Worm (Caenorhabditis elegans): ENCODE results near the gene srh-269.

srh-269 gene

DNA sequence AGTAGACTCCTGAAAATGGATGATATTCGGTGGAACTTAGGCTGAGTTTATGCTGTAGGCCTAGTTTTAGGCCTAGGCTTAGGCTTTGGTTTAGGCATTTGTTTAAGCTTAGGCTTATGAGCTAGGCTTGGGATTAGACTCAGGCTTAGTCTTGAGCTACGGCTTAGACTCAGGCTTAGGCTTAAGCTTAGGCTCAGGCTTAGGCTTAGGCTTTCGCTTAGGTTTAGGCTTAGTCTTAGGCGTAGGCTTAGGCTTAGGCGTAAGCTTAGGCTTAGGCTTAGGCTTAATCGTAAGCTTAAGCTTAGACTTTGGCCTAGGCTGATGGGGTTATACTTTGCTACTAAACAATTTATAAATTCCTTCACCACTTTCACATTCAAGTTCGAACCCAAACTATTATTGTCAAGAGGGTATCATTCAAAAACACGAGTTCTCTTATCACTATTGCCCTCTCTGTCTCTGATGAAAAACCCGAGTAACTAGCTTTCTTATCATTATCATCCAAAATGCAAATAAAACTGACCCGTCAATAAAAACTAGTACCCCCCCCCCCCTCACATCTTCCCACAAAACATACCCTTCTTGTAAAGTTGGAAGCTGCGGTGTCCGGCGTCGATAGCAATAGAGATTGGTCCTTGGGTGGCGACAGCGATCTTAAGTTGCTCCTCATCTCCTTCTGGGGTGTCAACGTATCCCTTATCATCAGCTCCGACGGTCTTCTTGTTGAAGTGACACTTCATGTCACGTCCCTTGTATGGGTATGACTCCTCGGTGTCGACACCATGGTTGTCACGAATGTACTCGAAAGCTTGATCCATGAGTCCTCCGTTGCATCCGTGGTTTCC, 1.3 kb upstream of the srh-269 start (continued):
- TF ChIP-seq snpc-4 (GFP tag; optimal IDR thresholded peaks at IDR 0.05) (no peak), snpc-4 (tag; optimal IDR thresholded peaks at IDR 0.05) (no peak), pbrm-1 (GFP tag; IDR thresholded peaks at IDR 0.05) (0 out of 2 replicates have a peak, but pooled peaks have one; percentile 8), hsf-1 (GFP tag; IDR thresholded peaks at IDR 0.05) (peak; percentile 8; the same call in 1 of the 2 replicates), ceh-58 (GFP tag; IDR thresholded peaks at IDR 0.05) (peak; percentile 1; the same call in 1 of the 2 replicates), zim-3 (tag; optimal IDR thresholded peaks at IDR 0.05) (peak; percentile 6), ZK185.1 (tag; optimal IDR thresholded peaks at IDR 0.05; ENCODE audit: poor library complexity, severe bottlenecking) (peak; percentile 34), pha-4 (tag; optimal IDR thresholded peaks at IDR 0.05) (peak; percentile 53), Y56A3A.18 (GFP tag; IDR thresholded peaks at IDR 0.05) (peak; percentile 40), rec-8 (tag; optimal IDR thresholded peaks at IDR 0.05) (no peak), dox-1 (GFP tag; IDR thresholded peaks at IDR 0.05) (no peak)

DNA sequence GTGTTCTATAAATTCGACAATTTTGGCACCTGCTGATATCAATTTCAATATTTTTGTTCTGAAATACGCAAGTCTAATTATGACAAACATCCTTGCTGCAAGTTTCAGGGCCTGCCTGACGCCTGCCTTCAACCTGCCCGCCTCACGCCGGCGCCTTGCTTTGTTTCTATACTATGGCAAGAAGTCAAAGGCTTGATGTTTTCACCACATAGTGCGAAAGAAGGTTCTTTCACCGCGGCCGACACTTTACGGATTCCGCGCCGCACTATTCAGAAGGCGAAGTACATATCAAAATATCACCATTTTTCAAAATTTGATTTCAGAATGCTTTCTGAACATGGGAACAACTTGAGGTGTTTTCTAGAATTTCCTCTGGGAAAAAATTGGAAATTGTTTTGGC, 2.4 kb downstream of the srh-269 start:
- TF ChIP-seq atf-7 (tag; optimal IDR thresholded peaks at IDR 0.05) (no peak), snpc-4 (GFP tag; optimal IDR thresholded peaks at IDR 0.05) (no peak), snpc-4 (tag; optimal IDR thresholded peaks at IDR 0.05) (peak in 2 of 4 experiments; percentile 31 to 58)

DNA sequence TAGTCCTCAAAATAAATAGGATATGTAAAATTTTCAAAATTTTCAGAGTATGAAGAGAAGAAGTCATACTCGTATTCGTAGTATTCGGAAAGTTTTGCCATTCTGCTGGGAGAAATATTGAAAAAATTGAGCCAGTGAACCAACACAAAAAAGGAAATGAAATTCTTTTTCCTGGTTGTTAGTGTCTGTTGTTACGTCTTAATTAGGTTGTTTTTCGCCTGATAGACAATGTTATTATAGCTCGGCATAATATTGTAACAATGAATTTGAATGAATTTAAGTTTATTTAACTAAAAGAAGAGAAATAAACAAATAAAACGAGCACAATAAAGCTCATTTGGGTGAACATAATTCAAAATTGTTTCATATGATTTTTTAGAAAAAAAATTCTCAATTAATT, 3.4 kb downstream of the srh-269 start, which contains the start of gene srw-73:
Gene srw-73 (minus strand): TSS at position 101 of the 400 bp plus-strand sequence.
- TF ChIP-seq K12H6.12 (tag; optimal IDR thresholded peaks at IDR 0.05) (no peak), Y95B8A.8 (GFP tag; IDR thresholded peaks at IDR 0.05) (no peak), bed-1 (GFP tag; IDR thresholded peaks at IDR 0.05) (no peak), sea-2 (GFP tag; IDR thresholded peaks at IDR 0.05) (no peak), F33H1.4 (GFP tag; IDR thresholded peaks at IDR 0.05) (no peak), pbrm-1 (GFP tag; IDR thresholded peaks at IDR 0.05) (no peak), Y53F4B.3 (GFP tag; IDR thresholded peaks at IDR 0.05) (no peak), F49E8.2 (tag; optimal IDR thresholded peaks at IDR 0.05; ENCODE audit: insufficient read depth) (no peak), cebp-2 (GFP tag; IDR thresholded peaks at IDR 0.05) (no peak), aptf-2 (GFP tag; conservative IDR thresholded peaks at IDR 0.05) (no peak), nhr-179 (tag; optimal IDR thresholded peaks at IDR 0.05) (no peak)

DNA sequence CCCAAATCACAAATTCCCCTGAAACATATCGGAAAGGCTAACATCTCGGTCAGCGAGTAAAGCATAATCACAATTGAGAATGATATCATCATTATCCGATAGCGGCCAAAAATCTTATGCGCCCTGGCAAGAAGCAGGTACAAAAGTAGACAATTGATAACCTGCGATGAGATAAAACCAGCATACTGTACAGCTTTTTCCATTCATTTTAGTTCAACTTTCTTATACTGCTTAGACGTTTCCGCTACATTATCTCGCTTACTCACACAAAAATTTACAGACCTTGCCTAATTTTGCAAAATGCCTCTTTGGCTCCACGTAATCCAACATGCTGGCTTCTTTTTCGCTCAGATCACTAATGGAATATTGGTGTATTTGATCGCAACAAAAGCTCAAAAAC, 8.9 kb downstream of the srh-269 start, which contains the start of gene str-150:
Gene str-150 (plus strand): TSS at position 301 of the 400 bp plus-strand sequence.
- TF ChIP-seq zim-3 (tag; optimal IDR thresholded peaks at IDR 0.05) (no peak), hmg-20 (GFP tag; IDR thresholded peaks at IDR 0.05) (no peak), efl-1 (GFP tag; optimal IDR thresholded peaks at IDR 0.05) (no peak), rcor-1 (GFP tag; IDR thresholded peaks at IDR 0.05) (no peak), hlh-12 (tag; optimal IDR thresholded peaks at IDR 0.05) (no peak), attf-3 (GFP tag; conservative IDR thresholded peaks at IDR 0.05) (no peak), C06A6.2 (GFP tag; conservative IDR thresholded peaks at IDR 0.05) (no peak), ets-4 (GFP tag; optimal IDR thresholded peaks at IDR 0.05) (no peak), nhr-80 (tag; optimal IDR thresholded peaks at IDR 0.05) (no peak), ztf-3 (GFP tag; optimal IDR thresholded peaks at IDR 0.05) (no peak), tbx-9 (tag; optimal IDR thresholded peaks at IDR 0.05; ENCODE audit: borderline replicate concordance) (no peak), ztf-26 (tag; optimal IDR thresholded peaks at IDR 0.05) (no peak), ztf-18 (tag; optimal IDR thresholded peaks at IDR 0.05) (no peak), F55B11.4 (tag; optimal IDR thresholded peaks at IDR 0.05; ENCODE audit: borderline replicate concordance, insufficient read depth) (no peak), attf-6 (GFP tag; IDR thresholded peaks at IDR 0.05) (no peak), rpc-1 (optimal IDR thresholded peaks at IDR 0.05) (no peak), rpc-1 (tag; optimal IDR thresholded peaks at IDR 0.05) (no peak)

All from whole organism, young adult.